Worm (Caenorhabditis elegans) whole organism, late embryonic: ENCODE data around the gene mlk-1.

Source experiments
- K09A11.1 ChIP-seq: sonication (generic microtip); optimal IDR thresholded peaks from 2 replicates; lab custom pipeline; 2017; ENCODE audit warnings: antibody characterized with exemption, mild to moderate bottlenecking, missing genetic modification characterization, missing compliant biosample characterization; ENCODE audit not compliant: insufficient read depth
- ama-1 ChIP-seq: fragments of 150-350 bp; optimal IDR thresholded peaks from 2 replicates; lab custom pipeline; 2014
- ceh-34 ChIP-seq: sonication (generic microtip); optimal IDR thresholded peaks from 2 replicates; lab custom pipeline; 2016; ENCODE audit warnings: mild to moderate bottlenecking, missing genetic modification characterization, missing compliant biosample characterization
- che-1 ChIP-seq: sonication (generic microtip); optimal IDR thresholded peaks from 2 replicates; lab custom pipeline; 2016; ENCODE audit warnings: mild to moderate bottlenecking, missing genetic modification characterization, missing compliant biosample characterization
- elt-4 ChIP-seq: sonication (generic microtip); optimal IDR thresholded peaks from 2 replicates; lab custom pipeline; 2016; ENCODE audit warnings: missing genetic modification characterization, missing compliant biosample characterization
- hlh-13 ChIP-seq: fragments of 200-800 bp; sonication (Bioruptor generic); optimal IDR thresholded peaks from 2 replicates; lab custom pipeline; 2018; ENCODE audit warnings: mild to moderate bottlenecking, missing genetic modification characterization, missing compliant biosample characterization
- lin-11 ChIP-seq: fragments of 200-800 bp; sonication (Bioruptor generic); optimal IDR thresholded peaks from 2 replicates; lab custom pipeline; 2018; ENCODE audit warnings: mild to moderate bottlenecking, missing genetic modification characterization, missing compliant biosample characterization
- odd-2 ChIP-seq: sonication (generic microtip); optimal IDR thresholded peaks from 2 replicates; lab custom pipeline; 2017; ENCODE audit warnings: antibody characterized with exemption, mild to moderate bottlenecking, missing genetic modification characterization, missing compliant biosample characterization
- pha-4 ChIP-seq: fragments of 150-350 bp; optimal IDR thresholded peaks from 2 replicates; lab custom pipeline; 2018; ENCODE audit warnings: missing biosample characterization, missing genetic modification reagents, missing genetic modification characterization
- pqm-1 ChIP-seq: sonication (generic microtip); optimal IDR thresholded peaks from 2 replicates; lab custom pipeline; 2016; ENCODE audit warnings: missing genetic modification characterization, missing compliant biosample characterization
- ref-2 ChIP-seq: sonication (generic microtip); optimal IDR thresholded peaks from 2 replicates; lab custom pipeline; 2016; ENCODE audit warnings: missing genetic modification characterization, missing compliant biosample characterization
- syd-9 ChIP-seq: sonication (generic microtip); optimal IDR thresholded peaks from 2 replicates; lab custom pipeline; 2016; ENCODE audit warnings: mild to moderate bottlenecking, missing genetic modification characterization, moderate library complexity, missing compliant biosample characterization

DNA sequence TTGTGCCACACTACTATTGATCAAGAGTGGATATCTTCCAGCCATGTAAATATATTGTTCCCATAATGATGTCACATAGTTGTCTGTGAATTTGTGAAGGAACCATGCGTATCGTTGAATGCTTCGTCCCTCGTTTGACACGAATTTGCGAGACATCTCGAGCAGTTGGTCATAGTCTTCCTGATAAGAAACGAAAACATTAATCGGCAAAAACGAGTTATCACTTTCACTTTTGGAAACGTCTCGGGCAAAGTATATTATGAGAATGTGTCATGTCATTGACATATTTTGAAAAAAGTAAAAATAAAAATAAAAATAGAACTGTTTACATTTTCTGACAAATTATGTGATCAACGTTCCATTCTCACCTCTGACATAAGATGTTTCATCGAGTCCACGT is 38.2 kb downstream of the mlk-1 start:
- no peak for TF ChIP-seq pha-4 (tag; lab: Kevin White, UChicago)
- TF ChIP-seq che-1 (tag; lab: Kevin White, UChicago), result no peak
- TF ChIP-seq K09A11.1 (tag; lab: Kevin White, UChicago), result no peak
- no peak for TF ChIP-seq ceh-34 (tag; lab: Kevin White, UChicago)
- no peak for TF ChIP-seq pqm-1 (tag; lab: Kevin White, UChicago)
- no peak for TF ChIP-seq lin-11 (tag; lab: Kevin White, UChicago)
- no peak for TF ChIP-seq elt-4 (tag; lab: Kevin White, UChicago)
- no peak for TF ChIP-seq odd-2 (tag; lab: Kevin White, UChicago)
- TF ChIP-seq syd-9, result no peak
- no peak for TF ChIP-seq hlh-13 (GFP tag; lab: Kevin White, UChicago)
- no peak for TF ChIP-seq ref-2
- TF ChIP-seq ama-1 (lab: Kevin White, UChicago), result no peak
